Fruit fly (Drosophila melanogaster): ENCODE measurements around the gene CG32462.

CG32462 gene

DNA sequence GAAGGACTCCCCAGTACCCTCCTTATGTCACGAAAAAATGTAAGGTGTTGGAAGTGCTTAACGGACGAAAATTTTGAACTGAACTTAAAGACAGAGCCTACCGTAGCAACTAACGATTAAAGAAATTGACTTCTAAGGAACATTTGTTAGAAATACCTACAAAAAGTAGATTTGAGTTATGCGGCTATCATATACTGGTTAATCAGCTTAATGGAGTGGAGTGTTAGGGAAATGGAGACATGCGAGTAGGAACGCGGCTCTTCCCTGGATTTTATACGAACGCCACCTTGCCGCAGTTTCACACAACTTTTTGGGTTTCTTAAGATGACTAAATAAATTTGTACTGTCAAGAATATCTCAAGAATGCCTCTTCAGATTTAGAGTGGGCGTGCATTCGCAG lies at the start of gene CG32462:
TSS of gene CG32462 (minus strand) at position 101 of the 400 bp plus-strand sequence.
- no peak for TF ChIP-seq fd85E (GFP tag; optimal IDR thresholded peaks at IDR 0.05)
- no peak for TF ChIP-seq Smox (GFP tag; optimal IDR thresholded peaks at IDR 0.05)
- no peak for TF ChIP-seq CG6854 (GFP tag; optimal IDR thresholded peaks at IDR 0.05)
- no peak for TF ChIP-seq CG6163 (GFP tag; IDR thresholded peaks at IDR 0.05)
- no peak for TF ChIP-seq CG6276 (GFP tag; optimal IDR thresholded peaks at IDR 0.05)
- TF ChIP-seq CG4318 (GFP tag; optimal IDR thresholded peaks at IDR 0.05) = no peak
- no peak for TF ChIP-seq vri (GFP tag; optimal IDR thresholded peaks at IDR 0.05)
- TF ChIP-seq CG8119 (GFP tag; IDR thresholded peaks at IDR 0.05) = no peak
- no peak for TF ChIP-seq OdsH (GFP tag; optimal IDR thresholded peaks at IDR 0.05)
- TF ChIP-seq Sox14 (GFP tag; optimal IDR thresholded peaks at IDR 0.05) = no peak
- TF ChIP-seq dsx (GFP tag; optimal IDR thresholded peaks at IDR 0.05; ENCODE audit: poor library complexity, severe bottlenecking) = no peak
- no peak for TF ChIP-seq cyc (GFP tag; optimal IDR thresholded peaks at IDR 0.05)
- TF ChIP-seq eg (GFP tag; IDR thresholded peaks at IDR 0.05) = no peak
- no peak for TF ChIP-seq Hr38 (GFP tag; optimal IDR thresholded peaks at IDR 0.05)
- no peak for TF ChIP-seq Ets96B (tag; optimal IDR thresholded peaks at IDR 0.05)
- no peak for TF ChIP-seq Eip75B (GFP tag; optimal IDR thresholded peaks at IDR 0.05)

DNA sequence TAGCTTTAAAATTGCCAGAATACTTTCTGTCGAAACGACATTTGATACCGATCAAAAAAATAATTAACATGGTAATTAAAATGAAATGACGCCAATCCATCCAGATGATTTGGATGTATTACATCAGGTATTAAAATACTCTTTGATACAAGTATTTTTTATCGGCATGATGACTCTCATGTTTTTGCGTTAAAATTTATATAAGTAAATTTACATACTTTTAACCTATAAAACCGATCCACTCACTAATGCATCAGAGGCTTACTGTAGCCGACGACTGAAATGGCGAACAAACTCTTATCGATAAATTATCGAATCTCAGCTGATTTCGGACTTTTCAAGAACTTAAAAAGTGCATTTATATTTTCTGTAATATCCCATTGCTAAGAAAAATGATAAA lies 48.3 kb upstream of the CG32462 start, which contains the start of gene BoYb:
TSS of gene BoYb (plus strand) at position 301 of the 400 bp plus-strand sequence.
- TF ChIP-seq lz (GFP tag; optimal IDR thresholded peaks at IDR 0.05) (no peak), acj6 (GFP tag; optimal IDR thresholded peaks at IDR 0.05) (no peak), net (GFP tag; optimal IDR thresholded peaks at IDR 0.05) (no peak), CG6854 (GFP tag; optimal IDR thresholded peaks at IDR 0.05) (no peak), CG9139 (GFP tag; optimal IDR thresholded peaks at IDR 0.05) (no peak), Sox102F (GFP tag; optimal IDR thresholded peaks at IDR 0.05) (no peak), vri (GFP tag; optimal IDR thresholded peaks at IDR 0.05) (no peak), dac (GFP tag; optimal IDR thresholded peaks at IDR 0.05) (no peak)

DNA sequence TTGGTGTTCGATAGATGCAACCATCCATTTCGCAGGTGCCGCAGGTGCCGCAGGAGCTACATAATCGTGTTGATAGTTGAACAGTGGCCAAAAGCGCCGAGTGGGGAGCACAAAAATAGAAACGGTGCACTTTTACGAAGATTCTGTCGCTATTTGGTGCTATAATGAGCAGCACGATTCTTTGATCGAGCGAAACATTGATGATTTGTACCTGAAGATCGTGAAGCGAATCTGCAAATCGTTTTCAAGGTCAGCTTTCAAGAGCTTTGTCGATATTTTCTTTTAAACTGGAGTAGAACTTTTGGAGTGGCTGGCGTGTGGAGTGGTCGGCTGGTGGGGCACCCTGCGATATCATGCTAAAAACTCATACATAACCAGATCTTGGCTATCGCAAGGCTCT lies 45.1 kb upstream of the CG32462 start, which contains the start of gene CG11131:
TSS of gene CG11131 (plus strand) at position 301 of the 400 bp plus-strand sequence.
- TF ChIP-seq achi (GFP tag; optimal IDR thresholded peaks at IDR 0.05) (no peak), fd85E (GFP tag; optimal IDR thresholded peaks at IDR 0.05) (no peak), CG6276 (GFP tag; optimal IDR thresholded peaks at IDR 0.05) (no peak), Sox15 (GFP tag; optimal IDR thresholded peaks at IDR 0.05) (no peak), CG6163 (GFP tag; IDR thresholded peaks at IDR 0.05) (no peak), pdm3 (GFP tag; optimal IDR thresholded peaks at IDR 0.05) (no peak), acj6 (GFP tag; optimal IDR thresholded peaks at IDR 0.05) (no peak), CG34406 (GFP tag; optimal IDR thresholded peaks at IDR 0.05) (no peak), topi (GFP tag; optimal IDR thresholded peaks at IDR 0.05) (no peak), CG6792 (GFP tag; optimal IDR thresholded peaks at IDR 0.05) (no peak)

DNA sequence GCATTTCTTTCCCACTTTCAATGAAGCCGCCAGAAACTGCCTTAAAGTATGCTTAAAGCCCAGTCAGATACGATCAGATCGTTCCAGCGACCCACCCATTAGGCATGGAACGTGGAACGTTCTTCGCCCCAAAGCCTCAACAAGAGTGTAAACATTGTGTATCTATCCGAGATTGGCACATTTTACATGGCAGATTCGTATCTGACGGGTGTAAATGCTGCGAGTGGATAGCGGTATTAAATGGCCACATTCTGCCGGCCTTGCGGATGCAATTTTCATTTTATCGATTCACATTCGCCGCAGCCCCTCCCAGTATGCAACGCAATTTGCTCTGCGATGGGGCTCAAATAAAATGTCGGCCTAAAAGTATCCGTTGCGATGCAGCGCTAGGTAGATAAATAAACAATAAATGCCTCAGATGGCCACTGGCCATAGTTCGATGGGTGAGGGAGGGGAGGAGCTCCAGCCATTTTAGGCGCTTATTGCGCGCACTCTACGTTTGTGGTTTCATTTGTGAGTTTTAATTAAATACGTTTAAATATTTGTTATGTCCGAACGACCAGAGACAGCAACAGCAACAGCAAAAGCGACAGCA lies 41.5 kb upstream of the CG32462 start:
- TF ChIP-seq CG6163 (GFP tag; IDR thresholded peaks at IDR 0.05) (no peak), CG3032 (tag; optimal IDR thresholded peaks at IDR 0.05) (no peak), Gug (GFP tag; IDR thresholded peaks at IDR 0.05) (no peak), Eip78C (GFP tag) (peak; percentile 38), CG34406 (GFP tag; optimal IDR thresholded peaks at IDR 0.05) (no peak), Hr38 (GFP tag; optimal IDR thresholded peaks at IDR 0.05) (no peak), fkh (GFP tag; optimal IDR thresholded peaks at IDR 0.05) (peak; percentile 92), net (GFP tag; optimal IDR thresholded peaks at IDR 0.05) (no peak), CG8119 (GFP tag; IDR thresholded peaks at IDR 0.05) (no peak)

DNA sequence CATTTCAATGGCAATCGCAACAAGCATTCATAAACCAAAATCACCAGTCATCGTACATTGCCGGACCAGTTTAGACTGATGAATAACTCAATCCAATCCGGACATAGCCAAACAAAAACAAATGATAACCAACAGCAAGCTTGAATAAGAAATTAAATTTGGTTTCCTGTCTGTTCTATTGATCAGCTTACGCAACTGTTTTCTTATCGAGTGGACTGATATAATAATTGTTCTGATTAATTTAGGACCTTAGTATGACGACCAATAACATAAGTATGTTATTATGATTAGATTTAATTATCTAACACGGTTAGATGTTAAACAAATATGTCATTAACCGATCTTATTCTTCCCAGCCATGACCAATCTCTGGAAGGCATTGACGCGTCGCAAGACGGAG lies 37.7 kb upstream of the CG32462 start:
- TF ChIP-seq achi (GFP tag; optimal IDR thresholded peaks at IDR 0.05) (no peak), salr (GFP tag; optimal IDR thresholded peaks at IDR 0.05) (no peak), Blimp-1 (GFP tag; optimal IDR thresholded peaks at IDR 0.05) (no peak), CG10669 (GFP tag; optimal IDR thresholded peaks at IDR 0.05) (no peak), vri (GFP tag; optimal IDR thresholded peaks at IDR 0.05) (peak; percentile 6)
